Fruit fly (Drosophila melanogaster) Kc167 (cell line): Measurements from ENCODE around the gene Pfrx.

Source experiments
- Myc ChIP-seq: fragments of >200 bp; optimal IDR thresholded peaks from 2 replicates; lab custom pipeline; 2017; ENCODE audit warnings: missing external identifiers
- Sin3A ChIP-seq: fragments of >200 bp; optimal IDR thresholded peaks from 2 replicates; lab custom pipeline; 2018; ENCODE audit warnings: missing external identifiers
- h ChIP-seq: fragments of >200 bp; optimal IDR thresholded peaks from 3 replicates; lab custom pipeline; 2018; ENCODE audit warnings: missing external identifiers
- insv ChIP-seq: fragments of >200 bp; optimal IDR thresholded peaks from 3 replicates; lab custom pipeline; 2018; ENCODE audit warnings: missing external identifiers
- psq ChIP-seq: fragments of >200 bp; optimal IDR thresholded peaks from 2 replicates; lab custom pipeline; 2017; ENCODE audit warnings: missing external identifiers
- ttk ChIP-seq: sonication (Bioruptor generic); optimal IDR thresholded peaks from 2 replicates; lab custom pipeline; 2017; ENCODE audit warnings: missing external identifiers

Pfrx gene

dm6 chrX:19495611-19496583 is 592 bp downstream of the Pfrx start:
- no peak for TF ChIP-seq h (lab: Kevin White, UChicago)
- no peak for TF ChIP-seq ttk (lab: Kevin White, UChicago)
- TF ChIP-seq psq (lab: Kevin White, UChicago), result no peak
- no peak for TF ChIP-seq Myc
- no peak for TF ChIP-seq insv (lab: Kevin White, UChicago)
- TF ChIP-seq Sin3A (lab: Kevin White, UChicago), result no peak

DNA sequence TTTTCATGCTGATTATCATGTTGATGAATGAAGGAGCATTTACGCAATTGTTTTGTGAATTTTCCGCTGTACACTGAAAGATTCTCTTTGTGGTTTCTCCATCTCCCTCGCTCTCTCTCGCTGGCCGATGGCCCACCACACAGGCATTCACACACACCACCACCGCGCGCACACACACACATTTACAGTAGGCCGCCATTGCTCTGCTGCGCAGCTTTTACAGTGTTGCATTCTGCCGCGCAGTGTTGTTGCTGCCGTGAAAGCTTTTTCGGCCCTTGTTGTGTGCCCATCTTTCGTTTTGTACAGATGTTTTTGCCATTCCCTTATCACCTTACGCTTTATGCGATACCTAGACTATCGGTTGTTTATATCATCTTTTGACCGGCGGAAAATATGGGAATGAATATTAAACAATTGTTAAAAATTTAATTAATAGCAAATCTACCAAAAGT is 1.5 kb downstream of the Pfrx start:
- TF ChIP-seq insv (lab: Kevin White, UChicago), result no peak
- TF ChIP-seq psq (lab: Kevin White, UChicago), result peak; percentile 88

DNA sequence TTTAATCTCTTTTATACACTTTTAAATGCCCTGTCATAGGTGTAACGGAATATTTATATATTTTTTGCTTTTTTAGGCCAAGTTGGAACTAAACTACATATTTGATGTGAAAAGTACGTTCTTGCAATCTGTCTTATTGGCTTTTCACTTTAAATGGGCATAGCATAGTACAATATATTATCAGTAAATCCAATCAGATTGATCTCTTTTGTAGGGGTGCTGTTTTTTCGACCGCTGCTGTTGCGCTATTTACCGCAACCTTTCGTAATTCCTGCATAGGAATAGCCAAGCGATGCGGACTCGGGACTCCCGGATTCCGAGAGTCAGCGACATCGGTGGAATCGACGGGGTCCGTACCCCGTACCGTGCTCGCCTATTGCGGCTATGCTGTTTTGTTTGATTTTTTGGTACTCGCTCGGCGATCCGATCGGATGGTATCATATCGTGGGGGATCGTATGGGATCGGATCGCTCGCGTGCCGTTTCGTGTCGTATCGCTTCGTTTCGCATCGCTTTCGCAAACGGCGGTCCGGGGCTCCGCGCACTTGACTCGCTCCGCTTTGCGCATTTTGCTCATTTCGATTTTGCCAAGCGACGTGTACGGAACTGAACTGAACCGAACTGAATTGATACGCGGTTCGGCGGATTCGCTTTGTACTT is 2.6 kb downstream of the Pfrx start:
- TF ChIP-seq h (lab: Kevin White, UChicago) (no peak), insv (lab: Kevin White, UChicago) (no peak), psq (lab: Kevin White, UChicago) (no peak), ttk (lab: Kevin White, UChicago) (no peak), Sin3A (lab: Kevin White, UChicago) (no peak), Myc (no peak)

dm6 chrX:19498755-19499321 is 3.5 kb downstream of the Pfrx start:
- TF ChIP-seq ttk (lab: Kevin White, UChicago) (no peak), psq (lab: Kevin White, UChicago) (no peak), Myc (no peak), Sin3A (lab: Kevin White, UChicago) (no peak), h (lab: Kevin White, UChicago) (no peak), insv (lab: Kevin White, UChicago) (no peak)

dm6 chrX:19501274-19501673 is 6.0 kb downstream of the Pfrx start:
- no peak for TF ChIP-seq Sin3A (lab: Kevin White, UChicago)
- no peak for TF ChIP-seq ttk (lab: Kevin White, UChicago)
- no peak for TF ChIP-seq Myc
- no peak for TF ChIP-seq insv (lab: Kevin White, UChicago)
- TF ChIP-seq psq (lab: Kevin White, UChicago), result no peak
- TF ChIP-seq h (lab: Kevin White, UChicago), result no peak

- no peak for TF ChIP-seq Sin3A (lab: Kevin White, UChicago)
- TF ChIP-seq psq (lab: Kevin White, UChicago), result no peak
- TF ChIP-seq Myc, result no peak
- no peak for TF ChIP-seq h (lab: Kevin White, UChicago)
- no peak for TF ChIP-seq ttk (lab: Kevin White, UChicago)
- no peak for TF ChIP-seq insv (lab: Kevin White, UChicago)
Measured at dm6 chrX:19504170-19504765, 9.0 kb downstream of the Pfrx start.

dm6 chrX:19505334-19506185 is 10.3 kb downstream of the Pfrx start:
- TF ChIP-seq h (lab: Kevin White, UChicago) (no peak), psq (lab: Kevin White, UChicago) (peak; percentile 34)

dm6 chrX:19510204-19510603 is 14.9 kb downstream of the Pfrx start:
- no peak for TF ChIP-seq Sin3A (lab: Kevin White, UChicago)
- no peak for TF ChIP-seq psq (lab: Kevin White, UChicago)
- no peak for TF ChIP-seq Myc
- no peak for TF ChIP-seq insv (lab: Kevin White, UChicago)
- TF ChIP-seq h (lab: Kevin White, UChicago), result no peak
- TF ChIP-seq ttk (lab: Kevin White, UChicago), result no peak

- TF ChIP-seq Myc (no peak), h (lab: Kevin White, UChicago) (no peak), insv (lab: Kevin White, UChicago) (no peak), ttk (lab: Kevin White, UChicago) (no peak), psq (lab: Kevin White, UChicago) (no peak), Sin3A (lab: Kevin White, UChicago) (no peak)
Measured at dm6 chrX:19520376-19520775, 25.1 kb downstream of the Pfrx start.

- TF ChIP-seq ttk (lab: Kevin White, UChicago), result no peak
- no peak for TF ChIP-seq insv (lab: Kevin White, UChicago)
- TF ChIP-seq psq (lab: Kevin White, UChicago), result no peak
- TF ChIP-seq Myc, result no peak
- no peak for TF ChIP-seq Sin3A (lab: Kevin White, UChicago)
- TF ChIP-seq h (lab: Kevin White, UChicago), result no peak
Measured at dm6 chrX:19520888-19521287, 25.6 kb downstream of the Pfrx start.
